Worm (Caenorhabditis elegans) whole organism, L1 larva: ENCODE results near the gene sas-6.

Experiments used
- C16A3.4 ChIP-seq: fragments of 150-350 bp; optimal IDR thresholded peaks from 2 replicates; lab custom pipeline; 2014; ENCODE audit warnings: missing biosample characterization, missing genetic modification characterization
- Y116A8C.19 ChIP-seq: sonication (generic microtip); optimal IDR thresholded peaks from 2 replicates; lab custom pipeline; 2016; ENCODE audit warnings: missing compliant biosample characterization, missing genetic modification characterization, borderline replicate concordance
- aly-2 ChIP-seq: fragments of 150-350 bp; optimal IDR thresholded peaks from 2 replicates; lab custom pipeline; 2014; ENCODE audit warnings: missing biosample characterization, missing genetic modification characterization
- ama-1 ChIP-seq: fragments of 150-350 bp; optimal IDR thresholded peaks from 2 replicates; lab custom pipeline; 2014
- blmp-1 ChIP-seq: fragments of 150-350 bp; optimal IDR thresholded peaks from 2 replicates; lab custom pipeline; 2014; ENCODE audit warnings: missing biosample characterization, missing genetic modification characterization
- ceh-63 ChIP-seq: fragments of 200-800 bp; sonication (Bioruptor generic); optimal IDR thresholded peaks from 2 replicates; lab custom pipeline; 2018; ENCODE audit warnings: mild to moderate bottlenecking, missing genetic modification characterization, missing compliant biosample characterization
- ceh-82 ChIP-seq, 3 experiments: fragments of 150-350 bp in 1 of 3; sonication (generic microtip) in 2 of 3; optimal IDR thresholded peaks; 2 replicates each; lab custom pipeline; 2014 to 2017; ENCODE audit warnings: missing biosample characterization in 3 of 3, missing genetic modification characterization in 3 of 3
- ceh-88 ChIP-seq: fragments of 200-800 bp; sonication (Bioruptor generic); IDR thresholded peaks from 2 replicates; pipeline ENCODE4 v1.3.6; 2022; ENCODE audit warnings: missing genetic modification characterization, missing compliant biosample characterization
- ces-1 ChIP-seq: fragments of 150-350 bp; optimal IDR thresholded peaks from 2 replicates; lab custom pipeline; 2014; ENCODE audit warnings: missing biosample characterization, missing genetic modification reagents, missing genetic modification characterization
- dpl-1 ChIP-seq, 3 experiments: fragments of 150-350 bp in 2 of 3; sonication (generic microtip) in 1 of 3; optimal IDR thresholded peaks; 2 replicates each; lab custom pipeline; 2014 to 2017; ENCODE audit warnings: missing biosample characterization in 3 of 3, missing genetic modification characterization in 3 of 3, missing genetic modification reagents in 3 of 3
- efl-1 ChIP-seq, 4 experiments: fragments of 150-350 bp; optimal IDR thresholded peaks in 3 of 4; peaks in 1 of 4; 1 replicate in 1 of 4; 2 replicates in 3 of 4; lab custom pipeline; 2014; ENCODE audit warnings: missing biosample characterization in 2 of 4, missing genetic modification characterization in 2 of 4, missing genetic modification reagents in 2 of 4
- egl-13 ChIP-seq: sonication (generic microtip); optimal IDR thresholded peaks from 2 replicates; lab custom pipeline; 2016; ENCODE audit warnings: missing genotype, missing genetic modification reagents, missing genetic modification characterization, missing compliant biosample characterization
- egl-27 ChIP-seq, 2 experiments: fragments of 150-350 bp in 1 of 2; sonication (generic microtip); optimal IDR thresholded peaks; 3 replicates each; lab custom pipeline; 2017 to 2018; ENCODE audit warnings: missing biosample characterization in 2 of 2, missing genetic modification characterization in 2 of 2, missing genetic modification reagents in 2 of 2
- ets-5 ChIP-seq: fragments of 200-800 bp; sonication (Bioruptor generic); IDR thresholded peaks from 2 replicates; pipeline ENCODE4 v1.3.6; 2022; ENCODE audit warnings: missing genetic modification characterization, missing compliant biosample characterization
- fkh-10 ChIP-seq: sonication (generic microtip); optimal IDR thresholded peaks from 2 replicates; lab custom pipeline; 2017; ENCODE audit warnings: missing biosample characterization, missing genetic modification reagents, missing genetic modification characterization
- fkh-4 ChIP-seq: sonication (generic microtip); optimal IDR thresholded peaks from 2 replicates; lab custom pipeline; 2016; ENCODE audit warnings: missing compliant biosample characterization, missing genetic modification characterization, borderline replicate concordance
- hlh-4 ChIP-seq: sonication (generic microtip); optimal IDR thresholded peaks from 2 replicates; lab custom pipeline; 2016; ENCODE audit warnings: mild to moderate bottlenecking, missing genetic modification characterization, missing compliant biosample characterization
- jun-1 ChIP-seq: fragments of 150-350 bp; optimal IDR thresholded peaks from 2 replicates; lab custom pipeline; 2014; ENCODE audit warnings: missing biosample characterization, missing genetic modification reagents, missing genetic modification characterization
- lin-15B ChIP-seq: fragments of 150-350 bp; sonication (generic microtip); optimal IDR thresholded peaks from 3 replicates; lab custom pipeline; 2014; ENCODE audit warnings: missing biosample characterization, missing genetic modification characterization
- lin-39 ChIP-seq: fragments of 150-350 bp; optimal IDR thresholded peaks from 2 replicates; lab custom pipeline; 2014; ENCODE audit warnings: missing biosample characterization, missing genetic modification reagents, missing genetic modification characterization
- lir-3 ChIP-seq: sonication (generic microtip); optimal IDR thresholded peaks from 2 replicates; lab custom pipeline; 2016; ENCODE audit warnings: mild to moderate bottlenecking, missing genetic modification characterization, moderate library complexity, missing compliant biosample characterization; ENCODE audit not compliant: poor library complexity
- mdl-1 ChIP-seq, 2 experiments: fragments of 150-350 bp; optimal IDR thresholded peaks; 2 replicates each; lab custom pipeline; 2014 to 2017; ENCODE audit warnings: missing biosample characterization in 2 of 2, missing genetic modification characterization in 2 of 2, inconsistent platforms in 1 of 2
- mep-1 ChIP-seq: fragments of 150-350 bp; optimal IDR thresholded peaks from 2 replicates; lab custom pipeline; 2014; ENCODE audit warnings: missing biosample characterization, missing genetic modification characterization
- nhr-11 ChIP-seq: fragments of 150-350 bp; optimal IDR thresholded peaks from 2 replicates; lab custom pipeline; 2014; ENCODE audit warnings: missing biosample characterization, missing genetic modification characterization
- nhr-20 ChIP-seq: sonication (generic microtip); optimal IDR thresholded peaks from 2 replicates; lab custom pipeline; 2016; ENCODE audit warnings: mild to moderate bottlenecking, missing genetic modification characterization, missing compliant biosample characterization
- nhr-237 ChIP-seq: fragments of 150-350 bp; optimal IDR thresholded peaks from 2 replicates; lab custom pipeline; 2014; ENCODE audit warnings: missing biosample characterization, missing genetic modification characterization
- nhr-71 ChIP-seq: sonication (generic microtip); optimal IDR thresholded peaks from 2 replicates; lab custom pipeline; 2016; ENCODE audit warnings: mild to moderate bottlenecking, missing genetic modification characterization, moderate library complexity, missing compliant biosample characterization
- nhr-76 ChIP-seq: sonication (generic microtip); optimal IDR thresholded peaks from 2 replicates; lab custom pipeline; 2017; ENCODE audit warnings: missing biosample characterization, missing genetic modification characterization
- pax-3 ChIP-seq: fragments of 200-800 bp; sonication (Bioruptor generic); optimal IDR thresholded peaks from 2 replicates; lab custom pipeline; 2018; ENCODE audit warnings: mild to moderate bottlenecking, missing genetic modification characterization, moderate library complexity, missing compliant biosample characterization
- pqm-1 ChIP-seq: sonication (generic microtip); optimal IDR thresholded peaks from 3 replicates; lab custom pipeline; 2017; ENCODE audit warnings: missing biosample characterization, missing genetic modification characterization
- rnt-1 ChIP-seq: sonication (generic microtip); optimal IDR thresholded peaks from 2 replicates; lab custom pipeline; 2016; ENCODE audit warnings: mild to moderate bottlenecking, missing genetic modification characterization, moderate library complexity, missing compliant biosample characterization
- skn-1 ChIP-seq: fragments of 150-350 bp; optimal IDR thresholded peaks from 2 replicates; lab custom pipeline; 2014; ENCODE audit warnings: missing biosample characterization, missing genetic modification characterization
- snpc-4 ChIP-seq: fragments of 150-350 bp; optimal IDR thresholded peaks from 2 replicates; lab custom pipeline; 2014; ENCODE audit warnings: missing biosample characterization, missing genetic modification characterization
- snu-23 ChIP-seq: sonication (generic microtip); optimal IDR thresholded peaks from 2 replicates; lab custom pipeline; 2016; ENCODE audit warnings: missing genetic modification characterization, missing compliant biosample characterization
- unc-130 ChIP-seq: fragments of 150-350 bp; optimal IDR thresholded peaks from 2 replicates; lab custom pipeline; 2017; ENCODE audit warnings: missing biosample characterization, missing genetic modification characterization, inconsistent platforms
- unc-62 ChIP-seq: fragments of 150-350 bp; optimal IDR thresholded peaks from 2 replicates; lab custom pipeline; 2014; ENCODE audit warnings: missing biosample characterization, missing genetic modification reagents, missing genetic modification characterization
- unc-98 ChIP-seq: fragments of 200-800 bp; sonication (Bioruptor generic); IDR thresholded peaks from 2 replicates; pipeline ENCODE4 v1.3.6; 2022; ENCODE audit warnings: missing genetic modification characterization, missing compliant biosample characterization
- vab-15 ChIP-seq: sonication (generic microtip); optimal IDR thresholded peaks from 2 replicates; lab custom pipeline; 2017; ENCODE audit warnings: missing genotype, mild to moderate bottlenecking, missing genetic modification characterization, missing compliant biosample characterization
- zag-1 ChIP-seq: fragments of 150-350 bp; optimal IDR thresholded peaks from 2 replicates; lab custom pipeline; 2014; ENCODE audit warnings: missing biosample characterization, missing genetic modification characterization
- zip-4 ChIP-seq: fragments of 200-800 bp; sonication (Bioruptor generic); optimal IDR thresholded peaks from 2 replicates; lab custom pipeline; 2018; ENCODE audit warnings: mild to moderate bottlenecking, missing genetic modification characterization, moderate library complexity, missing compliant biosample characterization

The sas-6 gene

DNA sequence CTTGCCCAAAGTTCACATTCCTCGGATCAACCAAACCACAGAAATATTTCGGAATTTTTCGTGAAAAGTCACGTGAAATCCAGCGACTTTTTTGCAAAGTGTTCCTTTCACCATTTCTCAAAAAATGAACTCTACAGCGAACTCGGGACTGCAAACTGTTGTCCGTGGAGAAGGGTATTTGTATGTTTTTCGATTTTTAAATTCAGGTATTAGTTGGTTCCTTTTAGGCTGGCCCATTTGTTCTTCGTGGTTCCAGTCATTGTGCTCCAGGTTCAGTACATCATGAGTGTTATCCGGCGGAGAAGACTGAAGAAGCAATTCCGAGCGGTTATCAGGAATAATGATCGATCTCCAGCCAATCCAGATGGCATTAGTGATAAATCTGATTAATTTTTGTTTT, 11.8 kb downstream of the sas-6 start:
- TF ChIP-seq C16A3.4 (tag; lab: Kevin White, UChicago) (no peak), efl-1 (optimal IDR thresholded peaks at IDR 0.05; lab: Kevin White, UChicago) (no peak), efl-1 (GFP tag; optimal IDR thresholded peaks at IDR 0.05 in 1 of 2; lab: Kevin White, UChicago) (peak in 1 of 2 experiments; percentile 68), nhr-71 (tag; lab: Kevin White, UChicago) (no peak)

DNA sequence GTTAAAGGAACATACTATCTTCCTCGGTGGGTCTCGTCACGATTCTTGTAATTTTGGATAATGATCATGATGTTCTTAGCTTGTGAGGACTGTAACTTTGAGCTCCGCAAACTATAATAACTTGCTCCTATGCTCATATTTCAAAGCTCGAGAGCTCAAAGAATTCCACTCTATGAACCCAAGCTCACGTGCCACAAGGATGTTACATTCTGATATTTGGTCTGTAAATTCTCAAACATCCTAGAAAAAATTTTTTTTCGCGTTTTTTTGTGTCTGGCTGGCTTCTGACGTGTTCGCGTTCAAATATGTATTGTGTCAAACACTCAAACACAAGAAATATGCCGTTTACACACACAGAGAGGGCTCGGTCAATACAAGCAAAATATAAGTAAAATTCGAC, 12.4 kb downstream of the sas-6 start, which contains the start of gene Y45F10D.16:
Gene Y45F10D.16, plus strand, starts transcription at position 301 of the 400 bp plus-strand sequence.
- TF ChIP-seq hlh-4 (no peak), rnt-1 (tag; lab: Kevin White, UChicago) (no peak)

DNA sequence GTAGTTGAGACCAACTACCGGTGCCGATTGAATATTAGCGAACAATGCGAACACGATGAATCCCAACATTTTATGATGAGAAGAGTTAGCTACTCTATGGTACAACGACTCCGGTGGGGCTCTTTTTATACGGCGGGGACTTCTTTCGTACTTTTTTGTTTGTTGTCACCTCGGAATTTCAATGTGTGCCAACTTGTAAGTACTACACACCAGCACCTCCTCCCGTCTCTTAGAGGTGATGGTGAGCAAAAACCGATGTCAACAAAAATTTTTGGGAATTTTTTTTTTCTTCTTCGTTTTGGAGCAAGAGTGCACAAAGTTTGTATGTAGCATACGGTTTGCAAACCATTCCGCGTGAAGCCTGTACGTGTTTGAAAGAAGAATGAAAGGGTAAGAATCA, 14.0 kb downstream of the sas-6 start, which contains the start of gene Y45F10D.2:
Gene Y45F10D.2, minus strand, starts transcription at position 101 of the 400 bp plus-strand sequence.
- TF ChIP-seq nhr-20 (tag; lab: Kevin White, UChicago): no peak
- no peak for TF ChIP-seq efl-1 (optimal IDR thresholded peaks at IDR 0.05; lab: Kevin White, UChicago)
- TF ChIP-seq efl-1 (GFP tag; optimal IDR thresholded peaks at IDR 0.05 in 1 of 2; lab: Kevin White, UChicago): peak in 1 of 2 experiments; percentile 57
- no peak for TF ChIP-seq zag-1

DNA sequence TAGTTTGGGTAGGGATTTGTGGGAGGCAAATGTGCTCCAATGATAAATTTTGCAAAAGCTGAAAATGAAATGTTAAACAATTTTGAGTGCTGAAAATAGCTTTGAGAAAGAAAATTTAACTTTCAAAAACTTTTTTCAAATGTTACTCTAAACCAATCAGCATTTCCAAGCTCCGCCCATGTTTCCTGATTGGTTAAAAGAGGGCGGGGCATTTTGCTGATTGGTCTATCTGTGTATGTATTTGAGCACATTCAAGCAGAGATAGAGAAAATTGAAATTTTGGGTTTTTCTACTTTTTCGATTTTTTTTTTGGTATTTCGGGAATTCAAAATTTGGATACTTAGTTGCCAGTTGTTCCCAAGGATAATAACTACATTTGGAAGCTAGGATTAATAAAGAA, 23.8 kb downstream of the sas-6 start:
- TF ChIP-seq fkh-10 (GFP tag; lab: Kevin White, UChicago): no peak
- no peak for TF ChIP-seq mdl-1 (tag; optimal IDR thresholded peaks at IDR 0.05; lab: Kevin White, UChicago)
- TF ChIP-seq nhr-76 (tag; lab: Kevin White, UChicago): no peak
- no peak for TF ChIP-seq ceh-82 (tag; optimal IDR thresholded peaks at IDR 0.05; lab: Kevin White, UChicago)
- TF ChIP-seq ceh-63 (GFP tag; lab: Kevin White, UChicago): no peak
- no peak for TF ChIP-seq egl-13
- TF ChIP-seq lin-15B (tag; lab: Kevin White, UChicago): no peak
- no peak for TF ChIP-seq ama-1
- TF ChIP-seq ceh-88 (GFP tag; lab: Robert Waterston, UW): no peak

DNA sequence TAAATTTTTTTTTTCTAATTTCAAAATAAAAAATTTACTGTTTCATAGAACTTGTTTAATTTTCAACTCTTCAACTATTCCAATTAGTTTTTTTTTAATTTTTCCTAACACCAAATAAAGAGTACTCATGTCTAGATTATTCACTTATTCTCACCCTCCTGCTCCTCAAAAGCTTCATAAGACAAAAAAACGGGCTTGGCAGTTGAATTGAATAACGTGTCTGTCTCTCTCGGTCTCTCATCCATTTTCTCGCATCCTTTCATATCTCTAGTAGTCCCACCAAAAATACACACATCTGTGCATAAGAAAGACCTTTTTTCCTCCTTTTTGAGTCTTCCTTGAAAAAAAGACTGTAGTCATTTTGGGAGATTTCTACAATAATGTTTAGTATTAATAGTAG, 25.1 kb downstream of the sas-6 start:
- TF ChIP-seq C16A3.4 (tag; lab: Kevin White, UChicago) (no peak), zip-4 (GFP tag; lab: Kevin White, UChicago) (no peak), nhr-11 (no peak), fkh-10 (GFP tag; lab: Kevin White, UChicago) (peak; percentile 6)

DNA sequence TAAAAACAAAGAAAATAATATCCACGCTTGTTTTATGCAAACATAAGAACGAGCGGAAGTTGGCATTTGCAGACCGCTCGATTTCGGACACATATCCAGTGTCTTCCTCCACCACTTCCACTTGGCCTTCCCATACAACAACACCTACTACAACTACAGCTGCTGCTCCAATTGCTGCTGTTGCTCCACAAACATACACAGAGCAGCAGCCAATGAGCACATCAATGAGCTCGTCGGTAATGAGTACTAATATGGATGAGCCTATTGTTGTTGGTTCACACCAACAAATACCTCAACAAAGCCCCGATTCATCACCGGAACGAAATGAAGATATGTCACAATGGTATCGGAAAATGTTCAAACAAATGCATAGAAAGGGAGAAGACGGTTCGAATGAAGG, 32.9 kb downstream of the sas-6 start:
- TF ChIP-seq mep-1 (no peak), zip-4 (GFP tag; lab: Kevin White, UChicago) (no peak), unc-62 (GFP tag; lab: Kevin White, UChicago) (no peak), skn-1 (tag; lab: Kevin White, UChicago) (no peak), lin-15B (tag; lab: Kevin White, UChicago) (no peak), nhr-237 (tag; lab: Kevin White, UChicago) (no peak), Y116A8C.19 (no peak), unc-130 (tag; lab: Kevin White, UChicago) (no peak), aly-2 (tag; lab: Kevin White, UChicago) (no peak), snpc-4 (tag; lab: Kevin White, UChicago) (no peak), mdl-1 (tag; optimal IDR thresholded peaks at IDR 0.05; lab: Kevin White, UChicago) (no peak), fkh-4 (tag; lab: Kevin White, UChicago) (no peak), egl-27 (tag; optimal IDR thresholded peaks at IDR 0.05; lab: Kevin White, UChicago) (no peak)

DNA sequence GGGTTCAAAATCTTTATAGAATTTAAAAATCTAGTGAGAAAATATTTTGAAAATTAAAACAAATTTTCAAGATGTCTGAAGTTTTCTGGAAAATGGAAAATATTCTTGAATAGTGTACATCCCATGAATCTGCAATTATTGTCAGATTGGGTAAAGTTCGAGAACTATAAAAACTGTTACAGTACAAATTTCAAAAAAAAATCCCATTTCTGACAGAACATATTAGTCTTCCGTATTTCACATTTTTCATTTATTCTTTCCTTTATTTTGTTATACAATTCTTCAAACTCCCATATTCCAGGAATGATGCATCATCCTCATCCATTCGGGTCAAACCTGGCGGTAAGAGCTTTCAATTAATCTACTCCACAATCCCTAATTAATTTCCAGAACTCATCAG, 38.5 kb downstream of the sas-6 start, which contains the start of gene sorb-1:
Gene sorb-1, plus strand, starts transcription at position 301 of the 400 bp plus-strand sequence.
- TF ChIP-seq ets-5: no peak
- TF ChIP-seq zip-4 (GFP tag; lab: Kevin White, UChicago): no peak
- no peak for TF ChIP-seq fkh-4 (tag; lab: Kevin White, UChicago)
- no peak for TF ChIP-seq nhr-20 (tag; lab: Kevin White, UChicago)
- no peak for TF ChIP-seq zag-1
- TF ChIP-seq ces-1 (GFP tag; lab: Kevin White, UChicago): no peak
- no peak for TF ChIP-seq lir-3
- TF ChIP-seq snu-23 (GFP tag; lab: Kevin White, UChicago): no peak
- no peak for TF ChIP-seq rnt-1 (tag; lab: Kevin White, UChicago)
- no peak for TF ChIP-seq pqm-1
- no peak for TF ChIP-seq unc-98 (GFP tag; lab: Robert Waterston, UW)
- no peak for TF ChIP-seq skn-1 (tag; lab: Kevin White, UChicago)
- TF ChIP-seq dpl-1 (GFP tag; optimal IDR thresholded peaks at IDR 0.05; lab: Kevin White, UChicago): no peak
- TF ChIP-seq lin-39 (tag; lab: Kevin White, UChicago): no peak
- TF ChIP-seq vab-15 (tag; lab: Kevin White, UChicago): no peak
- TF ChIP-seq jun-1 (tag; lab: Kevin White, UChicago): no peak
- no peak for TF ChIP-seq blmp-1 (tag; lab: Kevin White, UChicago)
- no peak for TF ChIP-seq nhr-237 (tag; lab: Kevin White, UChicago)
- no peak for TF ChIP-seq pax-3
